Worm (Caenorhabditis elegans): ENCODE measurements around the gene nlp-36.

ce11 chrIII:9462785-9463467 is 25.6 kb upstream of the nlp-36 start:
- no peak for TF ChIP-seq him-1 (tag; optimal IDR thresholded peaks at IDR 0.05)
- no peak for TF ChIP-seq dao-5 (tag; optimal IDR thresholded peaks at IDR 0.05)

Data from whole organism, L4/young adult.